Fruit fly (Drosophila melanogaster) S2 (cell line): ENCODE measurements around the gene CG4770.

Experiments used
- CG8478 ChIP-seq: fragments of >200 bp; optimal IDR thresholded peaks from 2 replicates; lab custom pipeline; 2018
- CTCF ChIP-seq, 2 experiments: fragments of >200 bp; optimal IDR thresholded peaks; 2 replicates each; lab custom pipeline; 2018

DNA sequence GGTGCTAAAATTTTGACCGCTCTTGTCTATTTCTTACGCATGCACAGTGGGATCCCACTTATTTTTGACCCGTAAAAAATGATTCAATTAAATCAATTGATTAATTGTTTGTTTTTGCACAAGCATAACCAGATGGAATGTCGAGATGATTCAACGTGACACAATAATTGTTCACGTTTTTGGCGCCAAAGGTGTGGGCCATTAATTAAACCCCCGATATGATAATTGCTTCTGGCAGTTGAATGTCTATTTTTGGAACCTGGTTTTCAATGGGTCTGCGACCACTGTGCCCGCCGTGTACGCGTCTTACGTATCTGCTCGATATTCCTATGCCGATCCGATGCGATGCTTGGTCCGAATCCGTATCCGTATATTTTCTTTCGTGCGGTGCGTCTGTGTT, 26.3 kb upstream of the CG4770 start:
- TF ChIP-seq CG8478 (lab: Kevin White, UChicago) (no peak), CTCF (optimal IDR thresholded peaks at IDR 0.05; lab: Kevin White, UChicago) (no peak)
